Worm (Caenorhabditis elegans): ENCODE data around the gene ent-4.

The ent-4 gene

ce11 chrIV:13726630-13727029 is at the start of gene ent-4:
Gene ent-4, plus strand, starts transcription at chrIV:13726930.
- no peak for TF ChIP-seq C34F6.9 (tag; optimal IDR thresholded peaks at IDR 0.05)
- TF ChIP-seq ztf-11 (tag; optimal IDR thresholded peaks at IDR 0.05), result no peak
- TF ChIP-seq snpc-4 (tag; optimal IDR thresholded peaks at IDR 0.05), result no peak
- TF ChIP-seq lin-13 (GFP tag; optimal IDR thresholded peaks at IDR 0.05), result no peak
- no peak for TF ChIP-seq sma-3 (GFP tag; optimal IDR thresholded peaks at IDR 0.05)
- no peak for TF ChIP-seq nhr-129 (tag; optimal IDR thresholded peaks at IDR 0.05)
- no peak for TF ChIP-seq unc-62 (GFP tag; optimal IDR thresholded peaks at IDR 0.05)
- TF ChIP-seq crh-2 (tag; optimal IDR thresholded peaks at IDR 0.05), result no peak
- TF ChIP-seq Y55F3AM.14 (GFP tag; optimal IDR thresholded peaks at IDR 0.05), result no peak
- TF ChIP-seq nhr-6 (tag; optimal IDR thresholded peaks at IDR 0.05), result no peak
- TF ChIP-seq R02D3.7 (tag; optimal IDR thresholded peaks at IDR 0.05), result no peak

DNA sequence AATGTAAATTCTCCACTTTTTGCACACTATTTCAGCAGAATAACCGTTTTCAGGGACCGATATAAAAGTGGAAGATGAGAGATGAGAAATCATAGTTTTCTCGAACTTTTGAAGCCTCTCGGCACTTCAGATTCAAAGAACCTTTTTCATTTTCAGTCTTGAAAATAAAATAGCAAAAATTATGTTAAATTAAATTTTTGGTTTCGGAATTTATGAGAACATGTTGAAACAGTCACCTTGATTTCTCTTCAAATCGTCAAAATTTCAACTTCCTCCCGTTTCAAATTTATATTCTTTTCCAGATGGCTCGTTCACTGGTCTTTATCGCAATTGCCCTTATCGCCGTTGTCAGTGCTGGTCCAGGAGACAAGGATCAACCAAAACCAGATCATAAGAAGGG is 48.1 kb upstream of the ent-4 start, which contains the start of gene srlf-26:
Gene srlf-26 (plus strand): TSS at position 301 of the 400 bp plus-strand sequence.
- TF ChIP-seq blmp-1 (tag; optimal IDR thresholded peaks at IDR 0.05; ENCODE audit: insufficient read depth) (no peak), ztf-11 (tag; optimal IDR thresholded peaks at IDR 0.05) (no peak), crh-2 (tag; optimal IDR thresholded peaks at IDR 0.05) (no peak)

DNA sequence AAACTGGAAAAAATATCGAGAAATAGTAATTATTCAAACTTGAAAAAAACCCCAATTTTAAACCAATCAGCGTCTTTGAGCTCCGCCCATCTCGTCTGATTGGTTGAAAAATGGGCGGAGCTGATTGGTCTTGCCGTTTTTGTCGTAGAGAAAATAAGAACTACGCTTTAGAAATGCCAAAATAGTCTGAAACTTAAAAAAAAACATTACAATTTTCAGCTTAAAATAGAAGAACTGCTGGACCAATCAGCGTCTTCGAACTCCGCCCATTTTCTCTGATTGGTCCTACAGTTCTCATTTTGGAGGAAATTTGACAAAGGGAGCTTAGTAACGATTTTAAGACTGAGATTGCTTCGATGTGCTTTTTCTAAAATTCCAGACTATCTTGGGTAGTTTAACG is 47.2 kb upstream of the ent-4 start:
- TF ChIP-seq aly-2 (tag; optimal IDR thresholded peaks at IDR 0.05) (no peak), nhr-77 (tag; optimal IDR thresholded peaks at IDR 0.05) (no peak), ztf-1 (GFP tag; conservative IDR thresholded peaks at IDR 0.05) (no peak), snpc-4 (tag; optimal IDR thresholded peaks at IDR 0.05) (no peak), nhr-12 (tag; optimal IDR thresholded peaks at IDR 0.05) (no peak), lin-13 (GFP tag; optimal IDR thresholded peaks at IDR 0.05) (no peak), nhr-25 (tag; optimal IDR thresholded peaks at IDR 0.05) (no peak), fos-1 (tag; optimal IDR thresholded peaks at IDR 0.05) (no peak), egl-27 (tag; optimal IDR thresholded peaks at IDR 0.05) (no peak), sem-4 (tag; optimal IDR thresholded peaks at IDR 0.05) (no peak), nhr-237 (tag; optimal IDR thresholded peaks at IDR 0.05) (no peak), skn-1 (tag; optimal IDR thresholded peaks at IDR 0.05) (no peak), ceh-82 (tag; optimal IDR thresholded peaks at IDR 0.05) (no peak)

ce11 chrIV:13682733-13683132 is 44.0 kb upstream of the ent-4 start:
- TF ChIP-seq egl-27 (tag; optimal IDR thresholded peaks at IDR 0.05) (peak; percentile 60), mbf-1 (tag; optimal IDR thresholded peaks at IDR 0.05) (no peak), nhr-77 (tag; optimal IDR thresholded peaks at IDR 0.05) (no peak), skn-1 (tag; optimal IDR thresholded peaks at IDR 0.05) (no peak), nhr-11 (tag; optimal IDR thresholded peaks at IDR 0.05) (no peak), nhr-23 (tag; optimal IDR thresholded peaks at IDR 0.05) (no peak), crh-2 (tag; optimal IDR thresholded peaks at IDR 0.05) (peak; percentile 57), lin-11 (tag; optimal IDR thresholded peaks at IDR 0.05) (no peak), F13H6.1 (tag; optimal IDR thresholded peaks at IDR 0.05) (peak; percentile 17), lin-39 (tag; optimal IDR thresholded peaks at IDR 0.05) (no peak), mab-5 (tag; optimal IDR thresholded peaks at IDR 0.05) (peak; percentile 89), elt-1 (tag; optimal IDR thresholded peaks at IDR 0.05) (no peak), nhr-12 (tag; optimal IDR thresholded peaks at IDR 0.05) (no peak), ama-1 (optimal IDR thresholded peaks at IDR 0.05) (no peak), gmeb-1 (tag; optimal IDR thresholded peaks at IDR 0.05) (peak; percentile 47), nhr-10 (tag; optimal IDR thresholded peaks at IDR 0.05) (no peak), blmp-1 (tag; optimal IDR thresholded peaks at IDR 0.05; ENCODE audit: insufficient read depth) (peak; percentile 34), lsy-2 (tag; optimal IDR thresholded peaks at IDR 0.05) (peak in 1 of 2 experiments; percentile 68), nhr-21 (tag; optimal IDR thresholded peaks at IDR 0.05) (peak; percentile 91), aly-2 (tag; optimal IDR thresholded peaks at IDR 0.05) (no peak), unc-55 (GFP tag; optimal IDR thresholded peaks at IDR 0.05) (no peak), nhr-129 (tag; optimal IDR thresholded peaks at IDR 0.05) (peak; percentile 13), unc-62 (GFP tag; optimal IDR thresholded peaks at IDR 0.05) (peak; percentile 86), lin-13 (GFP tag; optimal IDR thresholded peaks at IDR 0.05) (no peak), ztf-4 (tag; optimal IDR thresholded peaks at IDR 0.05) (no peak), fos-1 (tag; optimal IDR thresholded peaks at IDR 0.05) (peak; percentile 64), nhr-237 (tag; optimal IDR thresholded peaks at IDR 0.05) (no peak), unc-39 (tag; optimal IDR thresholded peaks at IDR 0.05) (no peak), sem-4 (tag; optimal IDR thresholded peaks at IDR 0.05) (no peak), C34F6.9 (tag; optimal IDR thresholded peaks at IDR 0.05) (no peak), zag-1 (tag; optimal IDR thresholded peaks at IDR 0.05) (no peak), ceh-82 (tag; optimal IDR thresholded peaks at IDR 0.05) (no peak), ztf-1 (GFP tag; conservative IDR thresholded peaks at IDR 0.05) (no peak), elt-3 (tag; optimal IDR thresholded peaks at IDR 0.05) (no peak), dmd-4 (tag; optimal IDR thresholded peaks at IDR 0.05) (no peak), ztf-11 (tag; optimal IDR thresholded peaks at IDR 0.05) (no peak), R02D3.7 (tag; optimal IDR thresholded peaks at IDR 0.05) (no peak), sma-3 (GFP tag; optimal IDR thresholded peaks at IDR 0.05) (peak; percentile 83), peb-1 (tag; optimal IDR thresholded peaks at IDR 0.05) (no peak), alr-1 (tag; optimal IDR thresholded peaks at IDR 0.05) (no peak), nhr-25 (tag; optimal IDR thresholded peaks at IDR 0.05) (peak; percentile 89), Y55F3AM.14 (GFP tag; optimal IDR thresholded peaks at IDR 0.05) (no peak), sma-9 (GFP tag; optimal IDR thresholded peaks at IDR 0.05) (no peak), sma-9 (tag; optimal IDR thresholded peaks at IDR 0.05) (no peak)

Data from whole organism, L2 larva.